Fruit fly (Drosophila melanogaster) whole organism: ENCODE data around the gene tex.

Experiments used
- CG8478 ChIP-seq: fragments of >200 bp; optimal IDR thresholded peaks from 2 replicates; lab custom pipeline; 2018; ENCODE audit warnings: inconsistent platforms
- Dll ChIP-seq: fragments of >200 bp; optimal IDR thresholded peaks from 2 replicates; lab custom pipeline; 2017
- EcR ChIP-seq, 2 experiments: fragments of >200 bp; optimal IDR thresholded peaks; 2 replicates each; lab custom pipeline; 2017; ENCODE audit warnings: missing biosample characterization in 2 of 2, missing genetic modification characterization in 2 of 2, missing genetic modification reagents in 2 of 2
- pan ChIP-seq: fragments of >200 bp; optimal IDR thresholded peaks from 2 replicates; lab custom pipeline; 2017
- psq ChIP-seq: fragments of >200 bp; optimal IDR thresholded peaks from 2 replicates; lab custom pipeline; 2017
- usp ChIP-seq: fragments of >200 bp; optimal IDR thresholded peaks from 2 replicates; lab custom pipeline; 2017; ENCODE audit warnings: missing biosample characterization, missing genetic modification characterization, mixed read lengths

Gene tex

dm6 chr3R:8308515-8308959 is at the start of gene tex:
TSS of gene tex (minus strand) at chr3R:8308645.
- no peak for TF ChIP-seq Dll (lab: Kevin White, UChicago)
- no peak for TF ChIP-seq pan (lab: Kevin White, UChicago)
- no peak for TF ChIP-seq CG8478 (lab: Kevin White, UChicago)
- TF ChIP-seq psq (lab: Kevin White, UChicago): no peak
- TF ChIP-seq usp (GFP tag; lab: Kevin White, UChicago): no peak
- TF ChIP-seq EcR (GFP tag; optimal IDR thresholded peaks at IDR 0.05; lab: Kevin White, UChicago): no peak

DNA sequence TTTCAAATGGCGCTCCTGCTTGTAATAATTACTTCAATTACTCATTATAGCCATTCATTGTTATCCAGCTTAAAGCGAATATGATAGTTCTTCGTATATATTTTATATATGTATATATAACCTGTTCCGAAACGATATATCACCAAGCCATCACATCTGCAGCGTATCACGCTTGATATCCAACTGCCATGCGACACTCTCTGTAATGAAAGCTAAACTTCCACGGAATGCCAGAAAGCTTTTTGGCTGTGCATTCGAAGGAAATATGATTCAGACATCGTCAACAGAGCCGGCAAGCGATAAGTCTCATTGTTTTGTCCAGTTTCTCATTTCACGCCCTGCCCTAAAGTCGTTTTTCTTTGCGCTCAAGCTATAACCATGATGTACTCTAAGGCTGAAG is 49.6 kb upstream of the tex start:
- TF ChIP-seq EcR (GFP tag; optimal IDR thresholded peaks at IDR 0.05; lab: Kevin White, UChicago): no peak

- no peak for TF ChIP-seq psq (lab: Kevin White, UChicago)
- TF ChIP-seq pan (lab: Kevin White, UChicago): no peak
- no peak for TF ChIP-seq usp (GFP tag; lab: Kevin White, UChicago)
- TF ChIP-seq EcR (GFP tag; optimal IDR thresholded peaks at IDR 0.05; lab: Kevin White, UChicago): no peak
- no peak for TF ChIP-seq CG8478 (lab: Kevin White, UChicago)
- no peak for TF ChIP-seq Dll (lab: Kevin White, UChicago)
Observed at dm6 chr3R:8357372-8357992, 49.0 kb upstream of the tex start.

DNA sequence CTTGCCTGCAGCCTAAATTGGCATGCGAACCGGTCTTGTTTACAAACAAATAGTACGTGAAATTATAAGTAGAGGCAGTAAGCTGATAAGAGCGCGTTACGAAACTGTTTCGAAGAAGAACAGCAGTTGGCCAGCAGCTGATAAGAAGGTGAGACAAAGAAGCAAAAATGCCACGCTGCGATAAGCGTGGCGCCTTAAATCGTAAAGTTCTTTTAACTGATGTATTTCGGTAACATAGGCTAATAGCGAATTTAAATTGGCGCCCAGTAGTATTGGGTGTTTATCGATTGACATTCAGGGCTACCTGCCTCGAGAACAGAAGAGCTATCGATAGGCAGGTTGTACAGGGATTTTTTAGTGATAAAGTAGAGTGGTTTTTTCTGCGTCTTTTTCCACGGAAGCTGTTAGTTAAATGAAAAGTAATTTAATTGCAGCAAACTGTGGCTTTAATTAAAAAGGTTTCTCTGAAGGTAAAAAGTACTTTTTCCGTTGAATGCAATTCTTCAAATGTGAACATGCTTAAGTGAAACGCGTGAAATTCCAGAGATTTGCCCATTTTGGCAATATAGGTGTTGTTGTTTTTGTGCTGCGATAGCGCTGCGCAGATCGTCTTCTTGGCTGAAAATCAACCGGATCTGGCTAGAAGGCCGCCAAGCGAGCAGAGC is 48.3 kb upstream of the tex start, which contains the start of gene stck:
Gene stck (plus strand): TSS at position 353 of the 665 bp plus-strand sequence.
- TF ChIP-seq usp (GFP tag; lab: Kevin White, UChicago): no peak
- TF ChIP-seq psq (lab: Kevin White, UChicago): no peak
- TF ChIP-seq pan (lab: Kevin White, UChicago): no peak
- no peak for TF ChIP-seq EcR (GFP tag; optimal IDR thresholded peaks at IDR 0.05; lab: Kevin White, UChicago)
- no peak for TF ChIP-seq CG8478 (lab: Kevin White, UChicago)
- TF ChIP-seq Dll (lab: Kevin White, UChicago): no peak

DNA sequence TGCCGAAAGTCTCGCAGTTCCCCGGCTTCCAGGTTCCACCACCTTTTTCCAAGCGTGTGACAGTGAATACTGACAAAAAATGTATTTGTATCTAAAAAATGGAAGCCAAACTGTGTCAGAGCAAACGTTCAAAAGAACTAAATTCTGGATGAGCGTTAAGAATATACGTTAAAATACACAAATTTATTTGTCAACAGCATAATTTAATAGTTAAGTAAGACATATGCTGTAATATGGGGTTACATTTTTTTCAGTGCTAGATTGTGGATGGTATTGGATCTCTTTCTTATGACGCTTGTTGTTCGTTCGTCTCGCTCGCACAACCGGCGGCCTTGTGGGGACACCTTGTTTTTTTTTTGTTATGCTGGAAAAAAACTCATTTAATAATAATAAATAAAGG is 47.1 kb upstream of the tex start:
- TF ChIP-seq psq (lab: Kevin White, UChicago) (no peak), Dll (lab: Kevin White, UChicago) (no peak), usp (GFP tag; lab: Kevin White, UChicago) (no peak), EcR (GFP tag; optimal IDR thresholded peaks at IDR 0.05; lab: Kevin White, UChicago) (no peak), CG8478 (lab: Kevin White, UChicago) (no peak), pan (lab: Kevin White, UChicago) (no peak)

DNA sequence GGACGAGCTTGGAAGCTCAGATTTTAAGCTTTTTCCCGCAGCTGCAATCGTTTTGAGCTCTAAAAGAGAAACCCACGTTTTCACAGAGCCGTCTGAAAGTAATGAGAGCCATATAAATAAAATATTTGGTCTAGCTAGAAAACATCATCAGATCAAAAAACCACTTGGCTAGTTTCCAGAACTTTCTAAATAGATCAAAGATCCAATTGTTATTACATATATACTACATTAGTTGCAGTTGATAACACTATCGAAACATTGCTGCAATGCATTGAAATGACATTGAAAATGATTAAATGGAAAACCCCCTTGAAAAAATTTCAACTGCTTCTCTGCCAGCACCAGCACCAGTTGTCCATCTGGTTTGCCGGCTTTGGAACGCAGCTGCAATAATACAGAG is 46.5 kb upstream of the tex start:
- TF ChIP-seq usp (GFP tag; lab: Kevin White, UChicago) (no peak), CG8478 (lab: Kevin White, UChicago) (no peak), Dll (lab: Kevin White, UChicago) (no peak), psq (lab: Kevin White, UChicago) (no peak), EcR (GFP tag; optimal IDR thresholded peaks at IDR 0.05; lab: Kevin White, UChicago) (no peak), pan (lab: Kevin White, UChicago) (no peak)

DNA sequence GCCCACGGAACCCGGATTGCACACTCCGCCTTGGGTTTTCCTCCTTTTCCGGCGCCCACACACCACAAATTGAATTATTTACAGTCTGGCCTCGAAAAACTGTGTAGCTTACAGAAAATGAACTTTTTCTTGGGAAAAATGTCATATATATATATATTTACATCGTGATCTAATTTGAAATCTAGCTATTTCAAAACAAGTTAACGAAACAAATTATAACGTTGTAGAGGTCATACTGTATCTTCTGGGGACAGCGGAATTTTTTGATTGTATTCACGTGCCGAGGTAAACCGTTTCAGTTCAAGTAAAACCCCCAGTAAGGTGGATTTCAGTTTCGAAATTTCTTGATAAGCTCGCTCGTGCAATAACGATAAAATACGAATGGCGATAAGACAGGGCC is 46.0 kb upstream of the tex start:
- TF ChIP-seq usp (GFP tag; lab: Kevin White, UChicago) (no peak), Dll (lab: Kevin White, UChicago) (no peak), psq (lab: Kevin White, UChicago) (no peak), EcR (GFP tag; optimal IDR thresholded peaks at IDR 0.05; lab: Kevin White, UChicago) (no peak), CG8478 (lab: Kevin White, UChicago) (no peak), pan (lab: Kevin White, UChicago) (no peak)

DNA sequence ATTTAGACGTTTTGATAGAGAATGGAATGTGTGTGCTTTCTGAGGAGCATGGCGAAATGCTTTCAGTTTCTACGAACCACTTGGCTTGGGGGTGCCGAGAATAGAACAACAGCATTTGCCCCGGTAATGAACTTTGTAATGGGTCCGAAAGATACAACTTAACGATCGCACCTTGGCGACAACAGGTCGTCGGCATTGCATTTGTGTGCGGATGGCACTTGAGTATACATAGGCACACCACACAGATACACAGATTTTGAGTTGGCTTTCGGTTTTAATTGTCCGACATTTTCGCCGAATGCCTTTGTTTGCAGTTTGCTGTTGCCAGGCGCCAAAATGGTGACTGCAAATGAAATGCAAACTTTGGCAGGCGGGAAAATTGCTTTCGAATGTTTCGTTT is 45.5 kb upstream of the tex start:
- TF ChIP-seq CG8478 (lab: Kevin White, UChicago) (no peak), pan (lab: Kevin White, UChicago) (no peak), usp (GFP tag; lab: Kevin White, UChicago) (no peak), psq (lab: Kevin White, UChicago) (no peak), EcR (GFP tag; optimal IDR thresholded peaks at IDR 0.05; lab: Kevin White, UChicago) (no peak), Dll (lab: Kevin White, UChicago) (no peak)

- TF ChIP-seq pan (lab: Kevin White, UChicago) (no peak), CG8478 (lab: Kevin White, UChicago) (no peak), EcR (GFP tag; optimal IDR thresholded peaks at IDR 0.05; lab: Kevin White, UChicago) (no peak), usp (GFP tag; lab: Kevin White, UChicago) (no peak), Dll (lab: Kevin White, UChicago) (no peak), psq (lab: Kevin White, UChicago) (no peak)
Observed at dm6 chr3R:8352961-8353728, 44.7 kb upstream of the tex start.

DNA sequence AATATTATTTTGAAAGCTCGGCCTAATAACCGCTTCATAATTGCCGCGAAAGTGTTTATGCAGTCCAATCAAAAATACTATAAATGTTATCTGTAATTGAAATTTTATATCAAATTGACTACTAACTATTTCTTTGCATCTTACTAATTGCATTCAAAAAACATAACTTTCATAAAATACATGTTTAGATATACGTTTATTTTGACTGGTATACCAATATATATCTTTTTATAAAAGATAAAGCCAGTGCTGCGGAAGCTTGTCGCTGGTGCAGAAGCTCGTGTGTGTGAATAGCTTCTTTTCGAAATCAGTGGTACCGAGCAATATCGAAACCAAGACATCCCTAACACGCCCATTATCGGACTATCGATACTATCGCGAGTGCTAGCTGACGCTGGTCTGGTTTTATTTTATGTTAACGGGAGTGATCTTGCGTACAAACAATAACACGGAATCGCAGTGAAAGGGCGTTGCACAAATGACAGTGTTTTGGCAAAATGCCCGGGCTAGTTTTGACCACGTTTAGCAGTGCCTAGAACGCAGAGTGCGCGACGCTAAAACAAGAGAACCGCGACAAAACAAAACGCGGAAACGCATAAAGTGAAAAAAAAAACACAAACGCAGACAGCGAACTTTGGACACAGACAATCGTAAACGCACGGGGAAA is 41.1 kb upstream of the tex start, which contains the start of gene Atg13:
Gene Atg13 (plus strand): TSS at position 367 of the 667 bp plus-strand sequence.
- TF ChIP-seq CG8478 (lab: Kevin White, UChicago) (no peak), usp (GFP tag; lab: Kevin White, UChicago) (no peak)

dm6 chr3R:8349106-8349448 is 40.6 kb upstream of the tex start:
- TF ChIP-seq CG8478 (lab: Kevin White, UChicago) (no peak), pan (lab: Kevin White, UChicago) (no peak), usp (GFP tag; lab: Kevin White, UChicago) (no peak), EcR (GFP tag; optimal IDR thresholded peaks at IDR 0.05; lab: Kevin White, UChicago) (no peak), psq (lab: Kevin White, UChicago) (no peak), Dll (lab: Kevin White, UChicago) (no peak)
